Fruit fly (Drosophila melanogaster) whole organism, embryonic: Measurements from ENCODE around the gene CG5235.

ENCODE experiments used
- Asciz ChIP-seq: fragments of 200-800 bp; sonication (Bioruptor generic); optimal IDR thresholded peaks from 2 replicates; lab custom pipeline; 2017; ENCODE audit warnings: missing biosample characterization, mild to moderate bottlenecking, missing genetic modification characterization, missing genetic modification reagents
- BEAF-32 ChIP-seq: fragments of 200-800 bp; sonication (Bioruptor generic); optimal IDR thresholded peaks from 3 replicates; lab custom pipeline; 2017; ENCODE audit warnings: missing biosample characterization, missing genetic modification characterization, mild to moderate bottlenecking, moderate library complexity, missing genetic modification reagents
- CG11504 ChIP-seq: fragments of 200-800 bp; sonication (Bioruptor generic); optimal IDR thresholded peaks from 3 replicates; lab custom pipeline; 2019; ENCODE audit warnings: missing biosample characterization, mild to moderate bottlenecking, missing genetic modification characterization, moderate library complexity
- CG13296 ChIP-seq: fragments of 200-800 bp; sonication (Bioruptor generic); optimal IDR thresholded peaks from 3 replicates; lab custom pipeline; 2018; ENCODE audit warnings: missing biosample characterization, mild to moderate bottlenecking, missing genetic modification characterization
- CG14710 ChIP-seq: fragments of 200-800 bp; sonication (Bioruptor generic); optimal IDR thresholded peaks from 3 replicates; lab custom pipeline; 2019; ENCODE audit warnings: missing biosample characterization, mild to moderate bottlenecking, missing genetic modification characterization, moderate library complexity
- CG15011 ChIP-seq: fragments of 200-800 bp; sonication (Bioruptor generic); optimal IDR thresholded peaks from 3 replicates; lab custom pipeline; 2018; ENCODE audit warnings: missing biosample characterization, mild to moderate bottlenecking, missing genetic modification characterization
- CG15696 ChIP-seq: fragments of 200-800 bp; sonication (Bioruptor generic); optimal IDR thresholded peaks from 2 replicates; lab custom pipeline; 2019; ENCODE audit warnings: missing biosample characterization, mild to moderate bottlenecking, missing genetic modification characterization, moderate library complexity
- CG16779 ChIP-seq: fragments of 200-800 bp; sonication (Bioruptor generic); IDR thresholded peaks from 2 replicates; pipeline ENCODE4 v1.3.6; 2022; ENCODE audit warnings: missing biosample characterization, missing genetic modification characterization
- CG17829 ChIP-seq: fragments of 200-800 bp; optimal IDR thresholded peaks from 2 replicates; lab custom pipeline; 2019; ENCODE audit warnings: missing biosample characterization, mild to moderate bottlenecking, missing genetic modification characterization, moderate library complexity
- CG2889 ChIP-seq: fragments of 200-800 bp; sonication (Bioruptor generic); IDR thresholded peaks from 3 replicates; pipeline ENCODE4 v1.3.6; 2022; ENCODE audit warnings: missing biosample characterization, missing genetic modification characterization
- CG30020 ChIP-seq: fragments of 200-800 bp; optimal IDR thresholded peaks from 2 replicates; lab custom pipeline; 2019; ENCODE audit warnings: missing biosample characterization, mild to moderate bottlenecking, missing genetic modification characterization, moderate library complexity
- CG31365 ChIP-seq: fragments of 200-800 bp; sonication (Bioruptor generic); optimal IDR thresholded peaks from 2 replicates; lab custom pipeline; 2018; ENCODE audit warnings: missing biosample characterization, mild to moderate bottlenecking, missing genetic modification characterization
- CG33213 ChIP-seq: fragments of 200-800 bp; sonication (Bioruptor generic); optimal IDR thresholded peaks from 3 replicates; lab custom pipeline; 2016; ENCODE audit warnings: missing biosample characterization, missing genetic modification characterization
- CG42726 ChIP-seq: fragments of 200-800 bp; sonication (Bioruptor generic); IDR thresholded peaks from 2 replicates; pipeline ENCODE4 v1.3.6; 2022; ENCODE audit warnings: missing biosample characterization, missing genetic modification characterization; ENCODE audit not compliant: partially characterized antibody
- CG5953 ChIP-seq: fragments of 200-800 bp; sonication (Bioruptor generic); IDR thresholded peaks from 2 replicates; pipeline ENCODE4 v1.3.6; 2022; ENCODE audit warnings: missing biosample characterization, missing genetic modification characterization
- CG6654 ChIP-seq: fragments of 200-800 bp; sonication (Bioruptor generic); optimal IDR thresholded peaks from 2 replicates; lab custom pipeline; 2017; ENCODE audit warnings: missing biosample characterization, mild to moderate bottlenecking, missing genetic modification characterization
- CG7839 ChIP-seq: fragments of 200-800 bp; sonication (Bioruptor generic); optimal IDR thresholded peaks from 3 replicates; lab custom pipeline; 2018; ENCODE audit warnings: missing biosample characterization, mild to moderate bottlenecking, missing genetic modification characterization, moderate library complexity
- CG7987 ChIP-seq: fragments of 200-800 bp; sonication (Bioruptor generic); optimal IDR thresholded peaks from 2 replicates; lab custom pipeline; 2018; ENCODE audit warnings: missing biosample characterization, mild to moderate bottlenecking, missing genetic modification characterization, moderate library complexity
- CG9727 ChIP-seq: fragments of 200-800 bp; sonication (Bioruptor generic); optimal IDR thresholded peaks from 3 replicates; lab custom pipeline; 2017; ENCODE audit warnings: missing biosample characterization, mild to moderate bottlenecking, missing genetic modification characterization
- Chrac-16 ChIP-seq: fragments of 200-800 bp; sonication (Bioruptor generic); optimal IDR thresholded peaks from 3 replicates; lab custom pipeline; 2016; ENCODE audit warnings: missing biosample characterization, missing genetic modification characterization
- Dip3 ChIP-seq: fragments of 200-800 bp; sonication (Bioruptor generic); optimal IDR thresholded peaks from 3 replicates; lab custom pipeline; 2016; ENCODE audit warnings: missing biosample characterization, missing genetic modification characterization
- E2f1 ChIP-seq: fragments of 200-800 bp; sonication (Bioruptor generic); IDR thresholded peaks from 2 replicates; pipeline ENCODE4 v1.3.6; 2022; ENCODE audit warnings: missing biosample characterization, missing genetic modification characterization
- Ets65A ChIP-seq: fragments of 200-800 bp; sonication (Bioruptor generic); peaks from one replicate; lab custom pipeline; 2016; ENCODE audit warnings: missing biosample characterization, missing genetic modification characterization
- Fer3 ChIP-seq: fragments of 200-800 bp; sonication (Bioruptor generic); optimal IDR thresholded peaks from 2 replicates; lab custom pipeline; 2018; ENCODE audit warnings: missing biosample characterization, mild to moderate bottlenecking, missing genetic modification characterization, moderate library complexity
- Hey ChIP-seq: fragments of 200-800 bp; sonication (Bioruptor generic); optimal IDR thresholded peaks from 3 replicates; lab custom pipeline; 2018; ENCODE audit warnings: missing biosample characterization, mild to moderate bottlenecking, missing genetic modification characterization
- HmgZ ChIP-seq: fragments of 200-800 bp; sonication (Bioruptor generic); optimal IDR thresholded peaks from 2 replicates; lab custom pipeline; 2018; ENCODE audit warnings: missing biosample characterization, mild to moderate bottlenecking, missing genetic modification characterization
- Hmr ChIP-seq: fragments of 200-800 bp; sonication (Bioruptor generic); optimal IDR thresholded peaks from 3 replicates; lab custom pipeline; 2017; ENCODE audit warnings: mild to moderate bottlenecking, missing biosample characterization, missing genetic modification reagents, missing genetic modification characterization
- Hr39 ChIP-seq: fragments of >200 bp; optimal IDR thresholded peaks from 2 replicates; lab custom pipeline; 2017
- MESR4 ChIP-seq: fragments of 200-800 bp; sonication (Bioruptor generic); optimal IDR thresholded peaks from 2 replicates; lab custom pipeline; 2018; ENCODE audit warnings: missing biosample characterization, mild to moderate bottlenecking, missing genetic modification characterization, moderate library complexity
- Med ChIP-seq: fragments of 200-800 bp; sonication (Bioruptor generic); peaks from one replicate; lab custom pipeline; 2016; ENCODE audit warnings: missing biosample characterization, missing genetic modification characterization, mild to moderate bottlenecking, inconsistent platforms, moderate library complexity
- Ptx1 ChIP-seq: fragments of 200-800 bp; sonication (Bioruptor generic); IDR thresholded peaks from 2 replicates; pipeline ENCODE4 v1.3.6; 2022; ENCODE audit warnings: missing biosample characterization, missing genetic modification characterization
- Scr ChIP-seq: fragments of 200-800 bp; sonication (Bioruptor generic); IDR thresholded peaks from 2 replicates; pipeline ENCODE4 v1.3.6; 2022; ENCODE audit warnings: missing biosample characterization, missing genetic modification characterization; ENCODE audit not compliant: partially characterized antibody
- Spps ChIP-seq: fragments of 200-800 bp; sonication (Bioruptor generic); optimal IDR thresholded peaks from 2 replicates; lab custom pipeline; 2018; ENCODE audit warnings: missing biosample characterization, mild to moderate bottlenecking, missing genetic modification characterization
- TFAM ChIP-seq: fragments of 200-800 bp; sonication (Bioruptor generic); optimal IDR thresholded peaks from 2 replicates; lab custom pipeline; 2017; ENCODE audit warnings: missing biosample characterization, missing genetic modification characterization, inconsistent platforms
- bowl ChIP-seq: fragments of 200-800 bp; sonication (Bioruptor generic); IDR thresholded peaks from 2 replicates; pipeline ENCODE4 v1.3.6; 2022; ENCODE audit warnings: missing biosample characterization, missing genetic modification characterization
- caup ChIP-seq: fragments of 200-800 bp; sonication (Bioruptor generic); optimal IDR thresholded peaks from 3 replicates; lab custom pipeline; 2017; ENCODE audit warnings: missing biosample characterization, mild to moderate bottlenecking, missing genetic modification characterization, moderate library complexity; ENCODE audit not compliant: severe bottlenecking
- ems ChIP-seq: fragments of 200-800 bp; sonication (Bioruptor generic); optimal IDR thresholded peaks from 3 replicates; lab custom pipeline; 2016; ENCODE audit warnings: missing biosample characterization, missing genetic modification characterization
- fu2 ChIP-seq: fragments of 200-800 bp; sonication (Bioruptor generic); optimal IDR thresholded peaks from 2 replicates; lab custom pipeline; 2016; ENCODE audit warnings: missing biosample characterization, missing genetic modification characterization
- hkb ChIP-seq, 2 experiments: fragments of 200-800 bp in 1 of 2; fragments of >200 bp in 1 of 2; sonication (Bioruptor generic) in 1 of 2; IDR thresholded peaks in 1 of 2; optimal IDR thresholded peaks in 1 of 2; 2 replicates each; pipeline versions ENCODE4 v1.3.6 to Lab custom; 2017 to 2022; ENCODE audit warnings: missing biosample characterization in 1 of 2, missing genetic modification characterization in 1 of 2
- lmd ChIP-seq: fragments of 200-800 bp; sonication (Bioruptor generic); IDR thresholded peaks from 2 replicates; pipeline ENCODE4 v1.3.6; 2022; ENCODE audit warnings: missing biosample characterization, missing genetic modification characterization
- luna ChIP-seq: fragments of 200-800 bp; sonication (Bioruptor generic); optimal IDR thresholded peaks from 2 replicates; lab custom pipeline; 2016; ENCODE audit warnings: missing biosample characterization, missing genetic modification characterization
- pfk ChIP-seq: fragments of 200-800 bp; sonication (Bioruptor generic); optimal IDR thresholded peaks from 2 replicates; lab custom pipeline; 2018; ENCODE audit warnings: missing biosample characterization, mild to moderate bottlenecking, missing genetic modification characterization, moderate library complexity
- rib ChIP-seq: fragments of 200-800 bp; sonication (Bioruptor generic); IDR thresholded peaks from 2 replicates; pipeline ENCODE4 v1.3.6; 2022; ENCODE audit warnings: missing biosample characterization, missing genetic modification characterization
- sr ChIP-seq: fragments of 200-800 bp; sonication (Bioruptor generic); IDR thresholded peaks from 3 replicates; pipeline ENCODE4 v1.3.6; 2022; ENCODE audit warnings: missing biosample characterization, missing genetic modification characterization
- sug ChIP-seq: fragments of 200-800 bp; optimal IDR thresholded peaks from 2 replicates; lab custom pipeline; 2019; ENCODE audit warnings: missing biosample characterization, mild to moderate bottlenecking, missing genetic modification characterization, moderate library complexity
- tgo ChIP-seq: fragments of 200-800 bp; sonication (Bioruptor generic); IDR thresholded peaks from 3 replicates; pipeline ENCODE4 v1.3.6; 2022; ENCODE audit warnings: missing biosample characterization, missing genetic modification characterization
- twi ChIP-seq: fragments of 200-800 bp; optimal IDR thresholded peaks from 2 replicates; lab custom pipeline; 2019; ENCODE audit warnings: missing biosample characterization, mild to moderate bottlenecking, missing genetic modification characterization, moderate library complexity
- vfl ChIP-seq: fragments of 200-800 bp; sonication (Bioruptor generic); optimal IDR thresholded peaks from 2 replicates; lab custom pipeline; 2016; ENCODE audit warnings: missing biosample characterization, missing genetic modification characterization
- wek ChIP-seq: fragments of 200-800 bp; sonication (Bioruptor generic); optimal IDR thresholded peaks from 3 replicates; lab custom pipeline; 2018; ENCODE audit warnings: missing biosample characterization, mild to moderate bottlenecking, missing genetic modification characterization, moderate library complexity

CG5235 gene

DNA sequence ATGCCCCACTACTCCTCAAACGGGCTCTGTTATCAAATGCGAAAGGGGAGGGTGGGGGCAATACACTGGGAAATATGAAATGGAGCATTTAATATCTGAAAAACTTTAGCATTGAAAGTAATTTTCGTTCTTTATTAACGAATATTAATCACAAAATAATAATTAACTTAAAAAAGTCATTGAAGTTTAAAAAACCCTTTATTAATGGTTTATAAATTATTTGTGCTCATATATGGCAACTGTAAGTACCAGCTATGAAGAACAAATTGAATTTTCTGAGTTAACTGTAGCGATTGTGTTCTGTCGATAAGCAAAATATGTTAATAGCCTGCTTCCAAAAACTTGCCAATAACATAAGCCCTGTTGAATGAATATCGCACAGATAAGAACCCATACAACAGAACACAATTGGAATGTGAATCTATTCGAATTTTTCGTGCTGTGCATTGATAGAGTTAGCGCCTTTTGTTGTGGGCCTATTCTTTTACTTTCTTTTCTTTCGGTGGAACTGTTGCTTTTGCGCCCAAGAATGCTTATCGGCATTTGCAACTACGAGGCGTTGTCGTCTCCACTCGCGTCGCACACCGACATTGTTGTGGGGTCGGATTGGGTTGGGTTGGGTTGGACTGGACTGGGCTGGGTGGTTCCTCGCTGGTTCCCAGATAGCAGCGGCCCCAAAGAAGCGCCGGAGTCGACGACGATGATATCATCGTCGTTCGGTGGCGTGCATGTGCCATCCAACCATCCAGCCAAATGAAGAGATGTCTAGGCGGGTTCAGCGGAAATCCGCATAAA lies 29.2 kb downstream of the CG5235 start (continued):
- TF ChIP-seq twi (tag; lab: Kevin White, UChicago) (no peak), Asciz (GFP tag; lab: Kevin White, UChicago) (no peak), CG2889 (GFP tag; lab: Robert Waterston, UW) (no peak), CG11504 (tag; lab: Kevin White, UChicago) (no peak), CG14710 (tag; lab: Kevin White, UChicago) (peak; percentile 71), CG33213 (no peak), CG42726 (GFP tag; lab: Robert Waterston, UW) (no peak), CG13296 (no peak), Ptx1 (GFP tag; lab: Robert Waterston, UW) (no peak; the same call in 1 of the 2 replicates), wek (GFP tag; lab: Kevin White, UChicago) (no peak), Scr (GFP tag; lab: Robert Waterston, UW) (no peak), hkb (optimal IDR thresholded peaks at IDR 0.05; lab: Kevin White, UChicago) (no peak), hkb (GFP tag; IDR thresholded peaks at IDR 0.05; lab: Robert Waterston, UW) (0 out of 2 replicates have a peak, but pooled peaks have one; percentile 11), Fer3 (tag; lab: Kevin White, UChicago) (peak; percentile 16), TFAM (no peak), CG30020 (tag; lab: Kevin White, UChicago) (no peak), CG15011 (GFP tag; lab: Kevin White, UChicago) (peak; percentile 34), Hmr (GFP tag; lab: Kevin White, UChicago) (peak; percentile 53), MESR4 (GFP tag; lab: Kevin White, UChicago) (no peak), ems (no peak), vfl (no peak), E2f1 (GFP tag; lab: Robert Waterston, UW) (0 out of 2 replicates have a peak, but pooled peaks have one; percentile 18), CG6654 (peak; percentile 6), luna (GFP tag; lab: Kevin White, UChicago) (no peak), BEAF-32 (no peak), tgo (GFP tag; lab: Robert Waterston, UW) (no peak; the same call in 2 of the 3 replicates), CG31365 (tag; lab: Kevin White, UChicago) (no peak), caup (GFP tag; lab: Kevin White, UChicago) (peak; percentile 13), Chrac-16 (peak; percentile 48), bowl (GFP tag; lab: Robert Waterston, UW) (no peak), Spps (tag; lab: Kevin White, UChicago) (peak; percentile 14), CG5953 (GFP tag; lab: Robert Waterston, UW) (no peak), CG7987 (GFP tag; lab: Kevin White, UChicago) (no peak), pfk (no peak), lmd (GFP tag; lab: Robert Waterston, UW) (peak; percentile 24; the same call in 1 of the 2 replicates), CG15696 (tag; lab: Kevin White, UChicago) (no peak), Med (GFP tag; lab: Kevin White, UChicago) (peak; percentile 19), HmgZ (tag; lab: Kevin White, UChicago) (no peak), Hey (tag; lab: Kevin White, UChicago) (no peak), Dip3 (GFP tag; lab: Kevin White, UChicago) (peak; percentile 19), CG17829 (tag; lab: Kevin White, UChicago) (peak; percentile 53), fu2 (GFP tag; lab: Kevin White, UChicago) (no peak), CG16779 (no peak), CG9727 (GFP tag; lab: Kevin White, UChicago) (peak; percentile 76), Hr39 (lab: Kevin White, UChicago) (no peak), CG7839 (tag; lab: Kevin White, UChicago) (no peak), Ets65A (GFP tag; lab: Kevin White, UChicago) (peak; percentile 82), sug (tag; lab: Kevin White, UChicago) (no peak), sr (GFP tag; lab: Robert Waterston, UW) (no peak), rib (0 out of 2 replicates have a peak, but pooled peaks have one; percentile 19)
